Fruit fly (Drosophila melanogaster) whole organism, pupa: ENCODE data around the gene CG43403.

Source experiments
- CG10348 ChIP-seq: fragments of 200-800 bp; sonication (Bioruptor generic); IDR thresholded peaks from 2 replicates; pipeline ENCODE4 v1.3.6; 2022; ENCODE audit warnings: missing biosample characterization, missing genetic modification characterization
- CG12605 ChIP-seq: fragments of 200-800 bp; sonication (Bioruptor generic); IDR thresholded peaks from 2 replicates; pipeline ENCODE4 v1.3.6; 2022; ENCODE audit warnings: missing biosample characterization, missing genetic modification characterization
- CG13204 ChIP-seq: fragments of 200-800 bp; sonication (Bioruptor generic); optimal IDR thresholded peaks from 2 replicates; lab custom pipeline; 2018; ENCODE audit warnings: missing biosample characterization, mild to moderate bottlenecking, missing genetic modification characterization, moderate library complexity
- CG14655 ChIP-seq: fragments of 200-800 bp; sonication (Bioruptor generic); optimal IDR thresholded peaks from 3 replicates; lab custom pipeline; 2017; ENCODE audit warnings: mild to moderate bottlenecking, missing biosample characterization, missing genetic modification reagents, missing genetic modification characterization
- CG15710 ChIP-seq: fragments of 200-800 bp; sonication (Bioruptor generic); optimal IDR thresholded peaks from 2 replicates; lab custom pipeline; 2018; ENCODE audit warnings: missing biosample characterization, mild to moderate bottlenecking, missing genetic modification characterization, moderate library complexity
- CG17806 ChIP-seq: fragments of 200-800 bp; sonication (Bioruptor generic); optimal IDR thresholded peaks from 2 replicates; lab custom pipeline; 2018; ENCODE audit warnings: missing biosample characterization, mild to moderate bottlenecking, missing genetic modification characterization, moderate library complexity
- CG32121 ChIP-seq: fragments of 200-800 bp; sonication (Bioruptor generic); IDR thresholded peaks from 2 replicates; pipeline ENCODE4 v1.3.6; 2022; ENCODE audit warnings: missing biosample characterization, missing genetic modification characterization
- CG34367 ChIP-seq: fragments of 200-800 bp; sonication (Bioruptor generic); optimal IDR thresholded peaks from 2 replicates; lab custom pipeline; 2018; ENCODE audit warnings: missing biosample characterization, mild to moderate bottlenecking, missing genetic modification characterization
- CG4496 ChIP-seq: fragments of 200-800 bp; sonication (Bioruptor generic); IDR thresholded peaks from 3 replicates; pipeline ENCODE4 v1.3.6; 2022; ENCODE audit warnings: missing biosample characterization, missing genetic modification characterization
- CG8159 ChIP-seq: fragments of 200-800 bp; sonication (Bioruptor generic); optimal IDR thresholded peaks from 3 replicates; lab custom pipeline; 2018; ENCODE audit warnings: missing biosample characterization, mild to moderate bottlenecking, missing genetic modification characterization, moderate library complexity
- CG8301 ChIP-seq: fragments of 200-800 bp; sonication (Bioruptor generic); optimal IDR thresholded peaks from 2 replicates; lab custom pipeline; 2018; ENCODE audit warnings: missing biosample characterization, mild to moderate bottlenecking, missing genetic modification characterization
- CG9948 ChIP-seq: fragments of 200-800 bp; sonication (Bioruptor generic); optimal IDR thresholded peaks from 2 replicates; lab custom pipeline; 2018; ENCODE audit warnings: missing biosample characterization, mild to moderate bottlenecking, missing genetic modification characterization, moderate library complexity
- D1 ChIP-seq: fragments of 200-800 bp; sonication (Bioruptor generic); optimal IDR thresholded peaks from 2 replicates; lab custom pipeline; 2018; ENCODE audit warnings: missing biosample characterization, mild to moderate bottlenecking, missing genetic modification characterization, moderate library complexity
- EcR ChIP-seq: fragments of 200-800 bp; sonication (Bioruptor generic); optimal IDR thresholded peaks from 3 replicates; lab custom pipeline; 2019; ENCODE audit warnings: missing biosample characterization, missing genetic modification characterization, mild to moderate bottlenecking, moderate library complexity, missing genetic modification reagents
- Ets98B ChIP-seq: fragments of 200-800 bp; sonication (Bioruptor generic); IDR thresholded peaks from 2 replicates; pipeline ENCODE4 v1.3.6; 2022; ENCODE audit warnings: missing biosample characterization, missing genetic modification characterization
- Pif1A ChIP-seq: fragments of 200-800 bp; sonication (Bioruptor generic); optimal IDR thresholded peaks from 3 replicates; lab custom pipeline; 2016; ENCODE audit warnings: missing biosample characterization, missing genetic modification characterization
- Pif1B ChIP-seq: fragments of 200-800 bp; sonication (Bioruptor generic); optimal IDR thresholded peaks from 3 replicates; lab custom pipeline; 2016; ENCODE audit warnings: missing biosample characterization, missing genetic modification characterization
- Snoo ChIP-seq: fragments of 200-800 bp; sonication (Bioruptor generic); optimal IDR thresholded peaks from 3 replicates; lab custom pipeline; 2017; ENCODE audit warnings: missing biosample characterization, mild to moderate bottlenecking, missing genetic modification characterization, inconsistent platforms
- fd96Ca ChIP-seq: fragments of 200-800 bp; sonication (Bioruptor generic); IDR thresholded peaks from 3 replicates; pipeline ENCODE4 v1.3.6; 2022; ENCODE audit warnings: missing biosample characterization, missing genetic modification characterization
- gl ChIP-seq: fragments of 200-800 bp; sonication (Bioruptor generic); optimal IDR thresholded peaks from 2 replicates; lab custom pipeline; 2018; ENCODE audit warnings: missing biosample characterization, mild to moderate bottlenecking, missing genetic modification characterization
- rn ChIP-seq: fragments of 200-800 bp; sonication (Bioruptor generic); IDR thresholded peaks from 2 replicates; pipeline ENCODE4 v1.3.6; 2022; ENCODE audit warnings: missing biosample characterization, missing genetic modification characterization

CG43403 gene

dm6 chr2L:2653749-2654148, 33.8 kb downstream of the CG43403 start, which contains the start of gene Or23a:
Or23a (plus strand) TSS chr2L:2654049.
- no peak for TF ChIP-seq CG15710 (tag; lab: Kevin White, UChicago)
- TF ChIP-seq CG34367 (tag; lab: Kevin White, UChicago) = no peak
- no peak for TF ChIP-seq CG9948
- TF ChIP-seq CG12605 (GFP tag; lab: Robert Waterston, UW) = no peak
- no peak for TF ChIP-seq Snoo (tag; lab: Kevin White, UChicago)
- TF ChIP-seq CG8301 (tag; lab: Kevin White, UChicago) = no peak
- TF ChIP-seq EcR (GFP tag; lab: Kevin White, UChicago) = no peak
- no peak for TF ChIP-seq CG8159

DNA sequence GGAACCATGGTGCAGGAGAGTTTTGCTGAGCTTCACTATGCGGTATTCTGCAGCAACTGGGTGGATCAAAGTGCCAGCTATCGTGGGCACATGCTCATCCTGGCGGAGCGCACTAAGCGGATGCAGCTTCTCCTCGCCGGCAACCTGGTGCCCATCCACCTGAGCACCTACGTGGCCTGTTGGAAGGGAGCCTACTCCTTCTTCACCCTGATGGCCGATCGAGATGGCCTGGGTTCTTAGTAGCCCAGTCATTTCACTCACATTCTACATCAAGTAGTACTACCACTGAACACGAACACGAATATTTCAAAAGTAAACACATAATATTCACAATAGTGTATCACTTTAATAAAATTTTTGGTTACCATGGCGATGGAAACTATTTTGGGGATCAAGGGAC, 35.1 kb downstream of the CG43403 start, which contains the start of gene Prosbeta4R2:
Prosbeta4R2 (plus strand) TSS at position 301 of the 400 bp plus-strand sequence.
- TF ChIP-seq CG8301 (tag; lab: Kevin White, UChicago) = no peak
- no peak for TF ChIP-seq Ets98B (GFP tag; lab: Robert Waterston, UW)
- TF ChIP-seq D1 = no peak
- no peak for TF ChIP-seq CG14655 (GFP tag; lab: Kevin White, UChicago)
- TF ChIP-seq EcR (GFP tag; lab: Kevin White, UChicago) = no peak
- no peak for TF ChIP-seq CG4496 (GFP tag; lab: Robert Waterston, UW)
- TF ChIP-seq Snoo (tag; lab: Kevin White, UChicago) = no peak
- TF ChIP-seq CG10348 (GFP tag; lab: Robert Waterston, UW) = no peak
- TF ChIP-seq CG32121 (GFP tag; lab: Robert Waterston, UW) = no peak
- TF ChIP-seq CG34367 (tag; lab: Kevin White, UChicago) = no peak
- TF ChIP-seq CG17806 = no peak
- TF ChIP-seq CG8159 = no peak
- TF ChIP-seq CG13204 = no peak

dm6 chr2L:2664762-2665161, 44.8 kb downstream of the CG43403 start, which contains the start of gene Trf4:
Trf4 (plus strand) TSS chr2L:2665062.
- TF ChIP-seq CG9948 (no peak), gl (tag; lab: Kevin White, UChicago) (no peak), CG10348 (GFP tag; lab: Robert Waterston, UW) (no peak), D1 (no peak), CG17806 (no peak), CG34367 (tag; lab: Kevin White, UChicago) (no peak), Snoo (tag; lab: Kevin White, UChicago) (no peak), Pif1B (GFP tag; lab: Kevin White, UChicago) (no peak), Ets98B (GFP tag; lab: Robert Waterston, UW) (no peak), fd96Ca (GFP tag; lab: Robert Waterston, UW) (no peak), EcR (GFP tag; lab: Kevin White, UChicago) (no peak), Pif1A (GFP tag; lab: Kevin White, UChicago) (no peak), CG15710 (tag; lab: Kevin White, UChicago) (no peak), CG8301 (tag; lab: Kevin White, UChicago) (no peak), rn (no peak)

dm6 chr2L:2669523-2669922, 49.5 kb downstream of the CG43403 start, which contains the start of gene Gr23a:
Gr23a (plus strand) TSS chr2L:2669823.
- TF ChIP-seq CG10348 (GFP tag; lab: Robert Waterston, UW) (no peak), CG13204 (no peak), Snoo (tag; lab: Kevin White, UChicago) (no peak), fd96Ca (GFP tag; lab: Robert Waterston, UW) (no peak), CG9948 (no peak)
